Worm (Caenorhabditis elegans): ENCODE data around the gene hrpa-1.

DNA sequence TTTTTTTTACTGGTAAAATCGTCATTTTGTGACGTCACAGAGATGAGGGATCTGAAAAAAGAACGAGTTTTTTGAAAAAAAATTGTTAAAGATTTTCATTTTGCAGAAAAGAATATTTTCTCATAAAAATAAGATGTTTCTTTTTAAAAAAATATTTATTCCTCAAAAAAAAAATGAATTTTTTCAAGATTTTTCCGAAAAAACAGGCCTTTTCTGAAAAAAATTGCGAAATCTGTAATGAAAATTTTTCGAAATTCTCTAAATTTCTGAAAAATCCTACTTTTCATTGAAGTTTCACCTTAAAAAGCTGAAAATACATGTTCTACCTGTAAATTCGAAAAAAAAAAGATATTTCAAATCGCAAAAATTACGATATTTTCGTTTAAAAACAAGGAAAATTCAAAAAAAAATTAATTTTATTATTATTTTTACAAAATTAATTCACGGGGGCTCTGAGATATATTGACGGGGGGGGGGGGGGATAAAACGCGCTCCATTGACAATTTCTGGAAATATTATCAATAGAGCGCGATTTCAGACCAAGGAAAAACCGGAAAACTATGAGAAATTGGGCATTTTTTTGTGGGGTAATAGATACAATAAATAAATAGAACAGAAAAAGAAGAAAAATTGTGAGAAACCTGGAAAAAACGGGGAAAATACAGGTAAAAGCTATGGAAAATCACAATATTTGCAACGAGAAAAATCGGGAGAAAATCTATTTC, 39.6 kb upstream of the hrpa-1 start, which contains the start of gene otub-4:
- TF ChIP-seq nfya-1 (tag; optimal IDR thresholded peaks at IDR 0.05; ENCODE audit: insufficient read depth) (no peak), unc-62 (GFP tag; optimal IDR thresholded peaks at IDR 0.05) (no peak), pqm-1 (tag; optimal IDR thresholded peaks at IDR 0.05) (no peak), aly-2 (tag; optimal IDR thresholded peaks at IDR 0.05) (no peak), pha-4 (tag; optimal IDR thresholded peaks at IDR 0.05) (no peak), ceh-16 (tag; optimal IDR thresholded peaks at IDR 0.05) (no peak), egl-27 (tag; optimal IDR thresholded peaks at IDR 0.05) (no peak), lin-15B (tag; optimal IDR thresholded peaks at IDR 0.05) (no peak), ama-1 (optimal IDR thresholded peaks at IDR 0.05) (no peak), snpc-4 (tag; optimal IDR thresholded peaks at IDR 0.05) (no peak)

All from whole organism, L3 larva.